Fruit fly (Drosophila melanogaster) whole organism, adult: Measurements from ENCODE around the gene CG6330.

Experiments
- CG11617 ChIP-seq: fragments of 200-800 bp; sonication (Bioruptor generic); optimal IDR thresholded peaks from 2 replicates; lab custom pipeline; 2017; ENCODE audit warnings: mild to moderate bottlenecking, missing biosample characterization, missing genetic modification reagents, missing genetic modification characterization
- CG12768 ChIP-seq: fragments of 200-800 bp; sonication (Bioruptor generic); optimal IDR thresholded peaks from 2 replicates; lab custom pipeline; 2017; ENCODE audit warnings: missing biosample characterization, missing genetic modification characterization, mild to moderate bottlenecking, moderate library complexity, missing genetic modification reagents
- CG14711 ChIP-seq: fragments of 200-800 bp; sonication (Bioruptor generic); optimal IDR thresholded peaks from 2 replicates; lab custom pipeline; 2018; ENCODE audit warnings: missing biosample characterization, mild to moderate bottlenecking, missing genetic modification characterization, moderate library complexity
- CG33017 ChIP-seq: fragments of 200-800 bp; sonication (Bioruptor generic); optimal IDR thresholded peaks from 2 replicates; lab custom pipeline; 2018; ENCODE audit warnings: missing biosample characterization, mild to moderate bottlenecking, missing genetic modification characterization, moderate library complexity
- CG5204 ChIP-seq: fragments of 200-800 bp; sonication (Bioruptor generic); optimal IDR thresholded peaks from 2 replicates; lab custom pipeline; 2016; ENCODE audit warnings: missing biosample characterization, missing genetic modification characterization
- CG7045 ChIP-seq: fragments of 200-800 bp; sonication (Bioruptor generic); optimal IDR thresholded peaks from 2 replicates; lab custom pipeline; 2017; ENCODE audit warnings: missing biosample characterization, mild to moderate bottlenecking, missing genetic modification characterization
- CG7101 ChIP-seq: fragments of 200-800 bp; sonication (Bioruptor generic); optimal IDR thresholded peaks from 2 replicates; lab custom pipeline; 2018; ENCODE audit warnings: missing biosample characterization, mild to moderate bottlenecking, missing genetic modification characterization, moderate library complexity
- Clk ChIP-seq: fragments of 200-800 bp; sonication (Bioruptor generic); optimal IDR thresholded peaks from 2 replicates; lab custom pipeline; 2017; ENCODE audit warnings: missing biosample characterization, missing genetic modification characterization
- Crg-1 ChIP-seq: fragments of 200-800 bp; sonication (Bioruptor generic); optimal IDR thresholded peaks from 2 replicates; lab custom pipeline; 2016; ENCODE audit warnings: missing biosample characterization, missing genetic modification characterization
- Hr96 ChIP-seq: fragments of 200-800 bp; sonication (Bioruptor generic); optimal IDR thresholded peaks from 2 replicates; lab custom pipeline; 2016; ENCODE audit warnings: missing biosample characterization, missing genetic modification characterization
- Mnt ChIP-seq: fragments of 200-800 bp; sonication (Bioruptor generic); optimal IDR thresholded peaks from 2 replicates; lab custom pipeline; 2016; ENCODE audit warnings: missing biosample characterization, mild to moderate bottlenecking, missing genetic modification characterization
- bab1 ChIP-seq: fragments of 200-800 bp; sonication (Bioruptor generic); optimal IDR thresholded peaks from 3 replicates; lab custom pipeline; 2019; ENCODE audit warnings: missing biosample characterization, mild to moderate bottlenecking, missing genetic modification characterization, moderate library complexity
- kay ChIP-seq: fragments of 200-800 bp; sonication (Bioruptor generic); peaks from one replicate; lab custom pipeline; 2016; ENCODE audit warnings: missing biosample characterization, missing genetic modification characterization, borderline replicate concordance

DNA sequence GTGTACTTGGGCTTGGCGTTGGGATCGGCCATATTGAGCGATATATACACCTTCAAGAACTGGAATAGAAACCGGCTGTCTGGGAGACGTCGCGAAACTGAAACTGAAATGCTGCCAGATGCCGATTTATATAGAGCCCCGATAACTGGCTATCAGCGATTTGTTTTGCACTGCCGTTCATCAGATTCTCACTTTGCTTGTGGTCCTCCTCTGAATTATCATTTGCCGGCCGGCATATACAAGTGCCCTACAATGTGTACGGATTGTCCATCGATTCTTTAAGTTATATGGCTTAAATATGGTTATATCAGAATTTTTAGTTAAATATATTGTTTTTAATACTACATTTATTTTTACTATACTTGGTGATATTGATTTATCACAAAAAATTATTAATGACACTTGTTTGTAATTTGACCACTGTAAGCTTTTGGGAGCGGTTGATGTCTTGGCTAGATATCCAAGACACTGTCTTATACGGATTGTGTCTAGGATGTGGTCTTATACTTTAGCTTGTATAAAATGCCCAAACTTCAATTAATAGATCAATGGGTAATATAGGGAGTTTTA is 30.2 kb upstream of the CG6330 start, which contains the start of gene CG31075:
- TF ChIP-seq Hr96 (peak; percentile 20), Clk (GFP tag; lab: Kevin White, UChicago) (no peak), bab1 (GFP tag; lab: Kevin White, UChicago) (peak; percentile 68), CG7045 (GFP tag; lab: Kevin White, UChicago) (peak; percentile 69), CG11617 (GFP tag; lab: Kevin White, UChicago) (peak; percentile 38), CG5204 (peak; percentile 52), CG12768 (GFP tag; lab: Kevin White, UChicago) (peak; percentile 79), CG14711 (tag; lab: Kevin White, UChicago) (peak; percentile 83), Mnt (GFP tag; lab: Kevin White, UChicago) (peak; percentile 34), kay (GFP tag; lab: Kevin White, UChicago) (no peak), CG33017 (tag; lab: Kevin White, UChicago) (peak; percentile 87), Crg-1 (GFP tag; lab: Kevin White, UChicago) (no peak), CG7101 (tag; lab: Kevin White, UChicago) (peak; percentile 86)
